Comparison of ENCODE assay signal across 3 fruit fly cellular contexts in genomic region chr2L:20382141-20382815, dm6.
TF ChIP-seq lines count a peak whose summit lies in the region.

CG16798 (minus strand) TSS chr2L:20382356.

- no peak for TF ChIP-seq CTCF in whole organism, embryonic (GFP tag; optimal IDR thresholded peaks at IDR 0.05; lab: Kevin White, UChicago)

TF ChIP-seq in whole organism, adult, 20 proteins besides CTCF, POLR2A, EP300 and RAD21:
- TF ChIP-seq CG11617 (GFP tag; optimal IDR thresholded peaks at IDR 0.05; lab: Kevin White, UChicago) (no peak), tj (GFP tag; optimal IDR thresholded peaks at IDR 0.05; lab: Kevin White, UChicago) (peak; percentile 18)

TF ChIP-seq in whole organism, embryonic, 481 proteins besides CTCF, POLR2A, EP300 and RAD21 (continues in another document):
- TF ChIP-seq chm (GFP tag; IDR thresholded peaks at IDR 0.05; lab: Robert Waterston, UW): peak; percentile 47; the same call in 1 of the 2 replicates
- no peak for TF ChIP-seq CG4404 (GFP tag; IDR thresholded peaks at IDR 0.05; lab: Robert Waterston, UW)
- peak; percentile 94 for TF ChIP-seq Blimp-1 (GFP tag; optimal IDR thresholded peaks at IDR 0.05; lab: Kevin White, UChicago)
- TF ChIP-seq lola (GFP tag; optimal IDR thresholded peaks at IDR 0.05; lab: Kevin White, UChicago): no peak
- TF ChIP-seq MBD-R2 (GFP tag; IDR thresholded peaks at IDR 0.05; lab: Robert Waterston, UW): peak; percentile 10; the same call in 1 of the 2 replicates
- TF ChIP-seq Trl (optimal IDR thresholded peaks at IDR 0.05; lab: Kevin White, UChicago): peak; percentile 38 to 54
- TF ChIP-seq Trl (GFP tag; optimal IDR thresholded peaks at IDR 0.05; lab: Kevin White, UChicago): no peak
- peak; percentile 16; the same call in 1 of the 2 replicates for TF ChIP-seq bbx (GFP tag; IDR thresholded peaks at IDR 0.05; lab: Robert Waterston, UW; ENCODE audit: partially characterized antibody)
- no peak for TF ChIP-seq CG6854 (GFP tag; optimal IDR thresholded peaks at IDR 0.05; lab: Kevin White, UChicago)
- no peak for TF ChIP-seq Doc2 (GFP tag; IDR thresholded peaks at IDR 0.05; lab: Robert Waterston, UW)
- no peak for TF ChIP-seq HLH54F (GFP tag; optimal IDR thresholded peaks at IDR 0.05; lab: Kevin White, UChicago)
- TF ChIP-seq Vsx1 (GFP tag; optimal IDR thresholded peaks at IDR 0.05; lab: Kevin White, UChicago): peak; percentile 40
- no peak for TF ChIP-seq CG15269 (tag; optimal IDR thresholded peaks at IDR 0.05; lab: Kevin White, UChicago)
- TF ChIP-seq Med (GFP tag; lab: Kevin White, UChicago): peak; percentile 80
- no peak for TF ChIP-seq Max (GFP tag; optimal IDR thresholded peaks at IDR 0.05; lab: Kevin White, UChicago)
- TF ChIP-seq CG10321 (GFP tag; IDR thresholded peaks at IDR 0.05; lab: Robert Waterston, UW): no peak
- TF ChIP-seq CG7987 (GFP tag; optimal IDR thresholded peaks at IDR 0.05; lab: Kevin White, UChicago): no peak
- TF ChIP-seq sens (GFP tag; lab: Kevin White, UChicago): peak; percentile 31
- no peak for TF ChIP-seq CG8359 (GFP tag; optimal IDR thresholded peaks at IDR 0.05; lab: Kevin White, UChicago; ENCODE audit: borderline replicate concordance)
- TF ChIP-seq CG12769 (tag; optimal IDR thresholded peaks at IDR 0.05; lab: Kevin White, UChicago): peak; percentile 16
- no peak for TF ChIP-seq nerfin-2 (GFP tag; IDR thresholded peaks at IDR 0.05; lab: Robert Waterston, UW; ENCODE audit: partially characterized antibody)
- TF ChIP-seq dimm (GFP tag; IDR thresholded peaks at IDR 0.05; lab: Robert Waterston, UW): no peak
- peak; percentile 68 for TF ChIP-seq Jarid2 (GFP tag; optimal IDR thresholded peaks at IDR 0.05; lab: Kevin White, UChicago)
- TF ChIP-seq CG30403 (GFP tag; optimal IDR thresholded peaks at IDR 0.05; lab: Kevin White, UChicago): no peak
- TF ChIP-seq H15 (GFP tag; IDR thresholded peaks at IDR 0.05; lab: Robert Waterston, UW): no peak
- TF ChIP-seq gt (GFP tag; IDR thresholded peaks at IDR 0.05; lab: Robert Waterston, UW): no peak
- peak; percentile 77 for TF ChIP-seq abd-A (tag; optimal IDR thresholded peaks at IDR 0.05; lab: Kevin White, UChicago)
- peak; percentile 51; the same call in 2 of the 3 replicates for TF ChIP-seq Dbx (GFP tag; IDR thresholded peaks at IDR 0.05; lab: Robert Waterston, UW)
- no peak for TF ChIP-seq CG3838 (GFP tag; optimal IDR thresholded peaks at IDR 0.05; lab: Kevin White, UChicago)
- TF ChIP-seq bigmax (GFP tag; optimal IDR thresholded peaks at IDR 0.05; lab: Kevin White, UChicago): no peak
- peak; percentile 47; the same call in 1 of the 3 replicates for TF ChIP-seq zen2 (GFP tag; IDR thresholded peaks at IDR 0.05; lab: Robert Waterston, UW; ENCODE audit: partially characterized antibody)
- no peak; the same call in 1 of the 2 replicates for TF ChIP-seq Adf1 (GFP tag; IDR thresholded peaks at IDR 0.05; lab: Robert Waterston, UW)
- peak; percentile 6 for TF ChIP-seq lab (GFP tag; optimal IDR thresholded peaks at IDR 0.05; lab: Kevin White, UChicago)
- peak; percentile 38 for TF ChIP-seq Nf-YB (GFP tag; optimal IDR thresholded peaks at IDR 0.05; lab: Kevin White, UChicago)
- no peak for TF ChIP-seq CG1602 (GFP tag; optimal IDR thresholded peaks at IDR 0.05; lab: Kevin White, UChicago)
- peak; percentile 34; the same call in 1 of the 2 replicates for TF ChIP-seq Bgb (GFP tag; IDR thresholded peaks at IDR 0.05; lab: Robert Waterston, UW; ENCODE audit: partially characterized antibody)
- no peak for TF ChIP-seq D19A (tag; optimal IDR thresholded peaks at IDR 0.05; lab: Kevin White, UChicago)
- TF ChIP-seq crp (GFP tag; optimal IDR thresholded peaks at IDR 0.05; lab: Kevin White, UChicago): peak in 1 of 2 experiments; percentile 77
- peak; percentile 44 for TF ChIP-seq ftz-f1 (GFP tag; optimal IDR thresholded peaks at IDR 0.05; lab: Kevin White, UChicago)
- TF ChIP-seq Deaf1 (tag; optimal IDR thresholded peaks at IDR 0.05; lab: Kevin White, UChicago): peak; percentile 95
- no peak for TF ChIP-seq CG1647 (GFP tag; optimal IDR thresholded peaks at IDR 0.05; lab: Kevin White, UChicago)
- TF ChIP-seq chinmo (GFP tag; IDR thresholded peaks at IDR 0.05; lab: Robert Waterston, UW; ENCODE audit: partially characterized antibody): peak; percentile 78; the same call in 3 of the 4 replicates
- no peak for TF ChIP-seq sna (GFP tag; IDR thresholded peaks at IDR 0.05; lab: Robert Waterston, UW; ENCODE audit: partially characterized antibody)

TF ChIP-seq in whole organism, prepupa, 60 proteins besides CTCF, POLR2A, EP300 and RAD21:
- TF ChIP-seq Blimp-1 (GFP tag; optimal IDR thresholded peaks at IDR 0.05; lab: Kevin White, UChicago) (peak; percentile 47), CG15336 (GFP tag; IDR thresholded peaks at IDR 0.05; lab: Robert Waterston, UW) (0 out of 2 replicates have a peak, but pooled peaks have one; percentile 7), CG11762 (GFP tag; optimal IDR thresholded peaks at IDR 0.05; lab: Kevin White, UChicago; ENCODE audit: insufficient read depth) (no peak)
